Worm (Caenorhabditis elegans) whole organism, L1 larva: ENCODE data around the gene F52C9.5.

Experiments
- C04F5.9 ChIP-seq: sonication (generic microtip); optimal IDR thresholded peaks from 2 replicates; lab custom pipeline; 2016; ENCODE audit warnings: missing genetic modification characterization, missing compliant biosample characterization
- C16A3.4 ChIP-seq: fragments of 150-350 bp; optimal IDR thresholded peaks from 2 replicates; lab custom pipeline; 2014; ENCODE audit warnings: missing biosample characterization, missing genetic modification characterization
- C34B4.2 ChIP-seq: sonication (generic microtip); optimal IDR thresholded peaks from 2 replicates; lab custom pipeline; 2017; ENCODE audit warnings: mild to moderate bottlenecking, missing genetic modification characterization, missing compliant biosample characterization
- F16B12.6 ChIP-seq: fragments of 150-350 bp; optimal IDR thresholded peaks from 2 replicates; lab custom pipeline; 2014; ENCODE audit warnings: missing biosample characterization, missing genetic modification characterization
- Y116A8C.19 ChIP-seq: sonication (generic microtip); optimal IDR thresholded peaks from 2 replicates; lab custom pipeline; 2016; ENCODE audit warnings: missing compliant biosample characterization, missing genetic modification characterization, borderline replicate concordance
- aha-1 ChIP-seq: fragments of 150-350 bp; optimal IDR thresholded peaks from 2 replicates; lab custom pipeline; 2014; ENCODE audit warnings: missing biosample characterization, missing genetic modification characterization
- ama-1 ChIP-seq: fragments of 150-350 bp; optimal IDR thresholded peaks from 2 replicates; lab custom pipeline; 2014
- ceh-63 ChIP-seq: fragments of 200-800 bp; sonication (Bioruptor generic); optimal IDR thresholded peaks from 2 replicates; lab custom pipeline; 2018; ENCODE audit warnings: mild to moderate bottlenecking, missing genetic modification characterization, missing compliant biosample characterization
- ceh-8 ChIP-seq: fragments of 200-800 bp; sonication (Bioruptor generic); optimal IDR thresholded peaks from 2 replicates; lab custom pipeline; 2018; ENCODE audit warnings: mild to moderate bottlenecking, missing genetic modification characterization, moderate library complexity, missing compliant biosample characterization
- ceh-88 ChIP-seq: fragments of 200-800 bp; sonication (Bioruptor generic); IDR thresholded peaks from 2 replicates; pipeline ENCODE4 v1.3.6; 2022; ENCODE audit warnings: missing genetic modification characterization, missing compliant biosample characterization
- ces-1 ChIP-seq: fragments of 150-350 bp; optimal IDR thresholded peaks from 2 replicates; lab custom pipeline; 2014; ENCODE audit warnings: missing biosample characterization, missing genetic modification reagents, missing genetic modification characterization
- dpl-1 ChIP-seq, 3 experiments: fragments of 150-350 bp in 2 of 3; sonication (generic microtip) in 1 of 3; optimal IDR thresholded peaks; 2 replicates each; lab custom pipeline; 2014 to 2017; ENCODE audit warnings: missing biosample characterization in 3 of 3, missing genetic modification characterization in 3 of 3, missing genetic modification reagents in 3 of 3
- egl-13 ChIP-seq: sonication (generic microtip); optimal IDR thresholded peaks from 2 replicates; lab custom pipeline; 2016; ENCODE audit warnings: missing genotype, missing genetic modification reagents, missing genetic modification characterization, missing compliant biosample characterization
- egl-27 ChIP-seq, 2 experiments: fragments of 150-350 bp in 1 of 2; sonication (generic microtip); optimal IDR thresholded peaks; 3 replicates each; lab custom pipeline; 2017 to 2018; ENCODE audit warnings: missing biosample characterization in 2 of 2, missing genetic modification characterization in 2 of 2, missing genetic modification reagents in 2 of 2
- elt-2 ChIP-seq: sonication (generic microtip); optimal IDR thresholded peaks from 2 replicates; lab custom pipeline; 2016; ENCODE audit warnings: missing genetic modification characterization, mild to moderate bottlenecking, inconsistent platforms, missing compliant biosample characterization, missing genetic modification reagents
- ets-5 ChIP-seq: fragments of 200-800 bp; sonication (Bioruptor generic); IDR thresholded peaks from 2 replicates; pipeline ENCODE4 v1.3.6; 2022; ENCODE audit warnings: missing genetic modification characterization, missing compliant biosample characterization
- fkh-4 ChIP-seq: sonication (generic microtip); optimal IDR thresholded peaks from 2 replicates; lab custom pipeline; 2016; ENCODE audit warnings: missing compliant biosample characterization, missing genetic modification characterization, borderline replicate concordance
- fkh-8 ChIP-seq: sonication (generic microtip); optimal IDR thresholded peaks from 2 replicates; lab custom pipeline; 2016; ENCODE audit warnings: mild to moderate bottlenecking, missing genetic modification characterization, missing compliant biosample characterization
- grh-1 ChIP-seq: fragments of 200-800 bp; sonication (Bioruptor generic); IDR thresholded peaks from 2 replicates; pipeline ENCODE4 v1.3.6; 2022; ENCODE audit warnings: missing genetic modification reagents, missing genetic modification characterization, missing compliant biosample characterization
- irx-1 ChIP-seq: sonication (generic microtip); optimal IDR thresholded peaks from 2 replicates; lab custom pipeline; 2016; ENCODE audit warnings: missing genetic modification characterization, missing compliant biosample characterization
- jun-1 ChIP-seq: fragments of 150-350 bp; optimal IDR thresholded peaks from 2 replicates; lab custom pipeline; 2014; ENCODE audit warnings: missing biosample characterization, missing genetic modification reagents, missing genetic modification characterization
- lin-13 ChIP-seq: fragments of 150-350 bp; optimal IDR thresholded peaks from 2 replicates; lab custom pipeline; 2014; ENCODE audit warnings: missing biosample characterization, missing genetic modification reagents, missing genetic modification characterization
- lin-14 ChIP-seq: fragments of 200-800 bp; sonication (Bioruptor generic); optimal IDR thresholded peaks from 2 replicates; lab custom pipeline; 2018; ENCODE audit warnings: mild to moderate bottlenecking, missing genetic modification characterization, moderate library complexity, missing compliant biosample characterization
- lin-35 ChIP-seq, 2 experiments: fragments of 150-350 bp; optimal IDR thresholded peaks; 2 replicates each; lab custom pipeline; 2014; ENCODE audit warnings: missing biosample characterization in 2 of 2, missing genetic modification characterization in 2 of 2, missing genetic modification reagents in 2 of 2
- lin-39 ChIP-seq: fragments of 150-350 bp; optimal IDR thresholded peaks from 2 replicates; lab custom pipeline; 2014; ENCODE audit warnings: missing biosample characterization, missing genetic modification reagents, missing genetic modification characterization
- lir-3 ChIP-seq: sonication (generic microtip); optimal IDR thresholded peaks from 2 replicates; lab custom pipeline; 2016; ENCODE audit warnings: mild to moderate bottlenecking, missing genetic modification characterization, moderate library complexity, missing compliant biosample characterization; ENCODE audit not compliant: poor library complexity
- lsy-2 ChIP-seq, 2 experiments: fragments of 150-350 bp; optimal IDR thresholded peaks; 2 replicates each; lab custom pipeline; 2014; ENCODE audit warnings: missing biosample characterization in 2 of 2, missing genetic modification characterization in 2 of 2
- mab-9 ChIP-seq: fragments of 200-800 bp; sonication (Bioruptor generic); IDR thresholded peaks from 2 replicates; pipeline ENCODE4 v1.3.6; 2022; ENCODE audit warnings: missing genetic modification reagents, missing genetic modification characterization, missing compliant biosample characterization
- mdl-1 ChIP-seq, 2 experiments: fragments of 150-350 bp; optimal IDR thresholded peaks; 2 replicates each; lab custom pipeline; 2014 to 2017; ENCODE audit warnings: missing biosample characterization in 2 of 2, missing genetic modification characterization in 2 of 2, inconsistent platforms in 1 of 2
- mef-2 ChIP-seq: fragments of 150-350 bp; optimal IDR thresholded peaks from 2 replicates; lab custom pipeline; 2014; ENCODE audit warnings: missing biosample characterization, missing genetic modification characterization
- nhr-11 ChIP-seq: fragments of 150-350 bp; optimal IDR thresholded peaks from 2 replicates; lab custom pipeline; 2014; ENCODE audit warnings: missing biosample characterization, missing genetic modification characterization
- nhr-12 ChIP-seq: sonication (generic microtip); optimal IDR thresholded peaks from 2 replicates; lab custom pipeline; 2017; ENCODE audit warnings: missing biosample characterization, missing genetic modification characterization
- nhr-19 ChIP-seq: fragments of 200-800 bp; sonication (Bioruptor generic); conservative IDR thresholded peaks from 2 replicates; pipeline ENCODE4 v1.3.6; 2022; ENCODE audit warnings: missing genetic modification characterization, missing compliant biosample characterization
- nhr-20 ChIP-seq: sonication (generic microtip); optimal IDR thresholded peaks from 2 replicates; lab custom pipeline; 2016; ENCODE audit warnings: mild to moderate bottlenecking, missing genetic modification characterization, missing compliant biosample characterization
- nhr-28 ChIP-seq: fragments of 150-350 bp; optimal IDR thresholded peaks from 2 replicates; lab custom pipeline; 2014; ENCODE audit warnings: missing biosample characterization, missing genetic modification characterization
- nhr-47 ChIP-seq: sonication (generic microtip); optimal IDR thresholded peaks from 2 replicates; lab custom pipeline; 2016; ENCODE audit warnings: mild to moderate bottlenecking, missing genetic modification characterization, moderate library complexity, missing compliant biosample characterization
- nhr-71 ChIP-seq: sonication (generic microtip); optimal IDR thresholded peaks from 2 replicates; lab custom pipeline; 2016; ENCODE audit warnings: mild to moderate bottlenecking, missing genetic modification characterization, moderate library complexity, missing compliant biosample characterization
- nhr-77 ChIP-seq: fragments of 150-350 bp; optimal IDR thresholded peaks from 2 replicates; lab custom pipeline; 2014; ENCODE audit warnings: missing biosample characterization, missing genetic modification characterization
- nhr-84 ChIP-seq: sonication (generic microtip); optimal IDR thresholded peaks from 2 replicates; lab custom pipeline; 2017; ENCODE audit warnings: missing biosample characterization, missing genetic modification characterization
- pag-3 ChIP-seq: sonication (generic microtip); optimal IDR thresholded peaks from 2 replicates; lab custom pipeline; 2017; ENCODE audit warnings: missing genetic modification characterization, mild to moderate bottlenecking, missing compliant biosample characterization, antibody characterized with exemption, borderline replicate concordance; ENCODE audit not compliant: insufficient read depth
- pax-3 ChIP-seq: fragments of 200-800 bp; sonication (Bioruptor generic); optimal IDR thresholded peaks from 2 replicates; lab custom pipeline; 2018; ENCODE audit warnings: mild to moderate bottlenecking, missing genetic modification characterization, moderate library complexity, missing compliant biosample characterization
- pqm-1 ChIP-seq: sonication (generic microtip); optimal IDR thresholded peaks from 3 replicates; lab custom pipeline; 2017; ENCODE audit warnings: missing biosample characterization, missing genetic modification characterization
- rnt-1 ChIP-seq: sonication (generic microtip); optimal IDR thresholded peaks from 2 replicates; lab custom pipeline; 2016; ENCODE audit warnings: mild to moderate bottlenecking, missing genetic modification characterization, moderate library complexity, missing compliant biosample characterization
- skn-1 ChIP-seq: fragments of 150-350 bp; optimal IDR thresholded peaks from 2 replicates; lab custom pipeline; 2014; ENCODE audit warnings: missing biosample characterization, missing genetic modification characterization
- snu-23 ChIP-seq: sonication (generic microtip); optimal IDR thresholded peaks from 2 replicates; lab custom pipeline; 2016; ENCODE audit warnings: missing genetic modification characterization, missing compliant biosample characterization
- swsn-7 ChIP-seq: sonication (generic microtip); optimal IDR thresholded peaks from 2 replicates; lab custom pipeline; 2016; ENCODE audit warnings: missing genetic modification characterization, missing compliant biosample characterization
- unc-62 ChIP-seq: fragments of 150-350 bp; optimal IDR thresholded peaks from 2 replicates; lab custom pipeline; 2014; ENCODE audit warnings: missing biosample characterization, missing genetic modification reagents, missing genetic modification characterization
- unc-98 ChIP-seq: fragments of 200-800 bp; sonication (Bioruptor generic); IDR thresholded peaks from 2 replicates; pipeline ENCODE4 v1.3.6; 2022; ENCODE audit warnings: missing genetic modification characterization, missing compliant biosample characterization
- xbp-1 ChIP-seq: sonication (generic microtip); optimal IDR thresholded peaks from 2 replicates; lab custom pipeline; 2016; ENCODE audit warnings: missing genetic modification characterization, missing compliant biosample characterization
- zag-1 ChIP-seq: fragments of 150-350 bp; optimal IDR thresholded peaks from 2 replicates; lab custom pipeline; 2014; ENCODE audit warnings: missing biosample characterization, missing genetic modification characterization
- zip-4 ChIP-seq: fragments of 200-800 bp; sonication (Bioruptor generic); optimal IDR thresholded peaks from 2 replicates; lab custom pipeline; 2018; ENCODE audit warnings: mild to moderate bottlenecking, missing genetic modification characterization, moderate library complexity, missing compliant biosample characterization
- ztf-11 ChIP-seq, 2 experiments: sonication (generic microtip); optimal IDR thresholded peaks; 2 replicates each; lab custom pipeline; 2016 to 2017; ENCODE audit warnings: missing genetic modification characterization in 2 of 2, missing biosample characterization in 1 of 2, missing compliant biosample characterization in 1 of 2
- ztf-4 ChIP-seq: fragments of 150-350 bp; optimal IDR thresholded peaks from 2 replicates; lab custom pipeline; 2014; ENCODE audit warnings: missing biosample characterization, missing genetic modification characterization

Gene F52C9.5

DNA sequence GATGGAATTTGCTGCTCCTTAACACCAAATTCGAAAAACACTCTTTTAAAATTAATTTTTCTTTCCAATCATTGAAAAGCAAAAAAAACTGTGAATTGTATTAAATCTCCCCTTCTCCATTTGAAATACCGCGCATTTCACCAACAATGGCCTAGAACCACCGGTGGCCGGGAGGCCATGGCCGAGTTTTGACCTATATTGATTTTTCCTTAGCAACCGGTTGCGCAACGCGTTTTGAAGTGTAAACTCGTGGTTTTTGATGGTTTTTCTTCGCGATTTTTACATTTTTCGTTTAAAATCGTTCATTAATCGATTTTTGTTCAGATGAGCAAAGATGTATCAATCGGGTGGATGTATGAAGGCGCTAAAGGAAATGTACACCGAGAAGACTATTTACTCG, 6.3 kb downstream of the F52C9.5 start, which contains the start of gene mog-3 (continued):
- TF ChIP-seq ces-1 (GFP tag; lab: Kevin White, UChicago) (no peak), rnt-1 (tag; lab: Kevin White, UChicago) (peak; percentile 98), aha-1 (no peak), nhr-47 (tag; lab: Kevin White, UChicago) (peak; percentile 83), ztf-4 (peak; percentile 23), C34B4.2 (no peak), xbp-1 (tag; lab: Kevin White, UChicago) (peak; percentile 69), fkh-8 (peak; percentile 74), nhr-12 (no peak), dpl-1 (GFP tag; optimal IDR thresholded peaks at IDR 0.05; lab: Kevin White, UChicago) (peak; percentile 88 to 93 (median 93)), jun-1 (tag; lab: Kevin White, UChicago) (no peak), unc-62 (GFP tag; lab: Kevin White, UChicago) (no peak), ceh-88 (GFP tag; lab: Robert Waterston, UW) (no peak), pax-3 (tag; lab: Kevin White, UChicago) (peak; percentile 77), zip-4 (GFP tag; lab: Kevin White, UChicago) (no peak), irx-1 (peak; percentile 72), C16A3.4 (tag; lab: Kevin White, UChicago) (peak; percentile 40), nhr-11 (no peak), pag-3 (tag; lab: Kevin White, UChicago) (peak; percentile 55), ceh-63 (GFP tag; lab: Kevin White, UChicago) (no peak), swsn-7 (tag; lab: Kevin White, UChicago) (peak; percentile 65), lin-39 (tag; lab: Kevin White, UChicago) (peak; percentile 27), zag-1 (tag; lab: Kevin White, UChicago) (no peak), nhr-20 (tag; lab: Kevin White, UChicago) (peak; percentile 69), mdl-1 (tag; optimal IDR thresholded peaks at IDR 0.05; lab: Kevin White, UChicago) (peak in 1 of 2 experiments; percentile 32), egl-27 (tag; optimal IDR thresholded peaks at IDR 0.05; lab: Kevin White, UChicago) (no peak), egl-13 (tag; lab: Kevin White, UChicago) (peak; percentile 74), nhr-28 (no peak), ets-5 (GFP tag; lab: Robert Waterston, UW) (no peak), mab-9 (GFP tag; lab: Robert Waterston, UW) (no peak), lin-13 (GFP tag; lab: Kevin White, UChicago) (peak; percentile 29), ztf-11 (tag; optimal IDR thresholded peaks at IDR 0.05; lab: Kevin White, UChicago) (peak in 1 of 2 experiments; percentile 80), Y116A8C.19 (tag; lab: Kevin White, UChicago) (peak; percentile 30), ama-1 (lab: Kevin White, UChicago) (no peak), skn-1 (tag; lab: Kevin White, UChicago) (peak; percentile 53), nhr-71 (tag; lab: Kevin White, UChicago) (peak; percentile 83), lin-14 (GFP tag; lab: Kevin White, UChicago) (peak; percentile 58), nhr-84 (tag; lab: Kevin White, UChicago) (no peak), nhr-77 (no peak), pqm-1 (no peak), C04F5.9 (tag; lab: Kevin White, UChicago) (peak; percentile 66), nhr-19 (GFP tag; lab: Robert Waterston, UW) (peak; percentile 69), ceh-8 (GFP tag; lab: Kevin White, UChicago) (no peak), lin-35 (GFP tag; optimal IDR thresholded peaks at IDR 0.05; lab: Kevin White, UChicago) (peak; percentile 91 to 96), lir-3 (tag; lab: Kevin White, UChicago) (peak; percentile 90), unc-98 (GFP tag; lab: Robert Waterston, UW) (peak; percentile 66; the same call in 1 of the 2 replicates), F16B12.6 (no peak), snu-23 (GFP tag; lab: Kevin White, UChicago) (peak; percentile 73), grh-1 (GFP tag; lab: Robert Waterston, UW) (no peak), elt-2 (tag; lab: Kevin White, UChicago) (peak; percentile 17), lsy-2 (tag; optimal IDR thresholded peaks at IDR 0.05; lab: Kevin White, UChicago) (peak; percentile 62 to 82), fkh-4 (peak; percentile 82), mef-2 (tag; lab: Kevin White, UChicago) (no peak)
